Fruit fly (Drosophila melanogaster) whole organism, embryonic: ENCODE measurements around the gene unc-13.

ENCODE experiments used
- Bteb2 ChIP-seq: fragments of 200-800 bp; sonication (Bioruptor generic); optimal IDR thresholded peaks from 2 replicates; lab custom pipeline; 2016; ENCODE audit warnings: missing biosample characterization, missing genetic modification characterization
- CG10209 ChIP-seq: fragments of 200-800 bp; sonication (Bioruptor generic); optimal IDR thresholded peaks from 3 replicates; lab custom pipeline; 2017; ENCODE audit warnings: missing biosample characterization, mild to moderate bottlenecking, missing genetic modification characterization, missing genetic modification reagents
- CG10462 ChIP-seq: fragments of 200-800 bp; sonication (Bioruptor generic); optimal IDR thresholded peaks from 2 replicates; lab custom pipeline; 2016; ENCODE audit warnings: missing biosample characterization, missing genetic modification characterization
- CG11456 ChIP-seq: fragments of 200-800 bp; sonication (Bioruptor generic); IDR thresholded peaks from 3 replicates; pipeline ENCODE4 v1.3.6; 2022; ENCODE audit warnings: missing biosample characterization, missing genetic modification characterization
- CG12744 ChIP-seq: fragments of 200-800 bp; sonication (Bioruptor generic); optimal IDR thresholded peaks from 2 replicates; lab custom pipeline; 2016; ENCODE audit warnings: missing biosample characterization, missing genetic modification characterization
- CG13123 ChIP-seq: fragments of 200-800 bp; sonication (Bioruptor generic); optimal IDR thresholded peaks from 2 replicates; lab custom pipeline; 2016; ENCODE audit warnings: missing biosample characterization, missing genetic modification characterization
- CG14050 ChIP-seq: fragments of 200-800 bp; sonication (Bioruptor generic); IDR thresholded peaks from 3 replicates; pipeline ENCODE4 v1.3.6; 2022; ENCODE audit warnings: missing biosample characterization, missing genetic modification characterization
- CG15514 ChIP-seq: fragments of 200-800 bp; sonication (Bioruptor generic); optimal IDR thresholded peaks from 3 replicates; lab custom pipeline; 2017; ENCODE audit warnings: missing biosample characterization, missing genetic modification characterization, mild to moderate bottlenecking, moderate library complexity, missing genetic modification reagents
- CG18262 ChIP-seq: fragments of 200-800 bp; optimal IDR thresholded peaks from 3 replicates; lab custom pipeline; 2019; ENCODE audit warnings: missing biosample characterization, mild to moderate bottlenecking, missing genetic modification characterization, moderate library complexity
- CG2129 ChIP-seq: fragments of 200-800 bp; sonication (Bioruptor generic); IDR thresholded peaks from 2 replicates; pipeline ENCODE4 v1.3.6; 2022; ENCODE audit warnings: missing biosample characterization, missing genetic modification characterization; ENCODE audit not compliant: partially characterized antibody
- CG2199 ChIP-seq: fragments of 200-800 bp; sonication (Bioruptor generic); IDR thresholded peaks from 3 replicates; pipeline ENCODE4 v1.3.6; 2022; ENCODE audit warnings: missing biosample characterization, missing genetic modification characterization
- CG30020 ChIP-seq: fragments of 200-800 bp; optimal IDR thresholded peaks from 2 replicates; lab custom pipeline; 2019; ENCODE audit warnings: missing biosample characterization, mild to moderate bottlenecking, missing genetic modification characterization, moderate library complexity
- CG5180 ChIP-seq: fragments of 200-800 bp; sonication (Bioruptor generic); optimal IDR thresholded peaks from 3 replicates; lab custom pipeline; 2017; ENCODE audit warnings: missing biosample characterization, missing genetic modification characterization, mild to moderate bottlenecking, moderate library complexity, missing genetic modification reagents
- CG6654 ChIP-seq: fragments of 200-800 bp; sonication (Bioruptor generic); optimal IDR thresholded peaks from 2 replicates; lab custom pipeline; 2017; ENCODE audit warnings: missing biosample characterization, mild to moderate bottlenecking, missing genetic modification characterization
- CG7372 ChIP-seq: fragments of 200-800 bp; sonication (Bioruptor generic); IDR thresholded peaks from 2 replicates; pipeline ENCODE4 v1.3.6; 2022; ENCODE audit warnings: missing biosample characterization, missing genetic modification characterization
- CG7556 ChIP-seq: fragments of 200-800 bp; sonication (Bioruptor generic); optimal IDR thresholded peaks from 2 replicates; lab custom pipeline; 2017; ENCODE audit warnings: missing biosample characterization, mild to moderate bottlenecking, missing genetic modification characterization
- CG9437 ChIP-seq: fragments of 200-800 bp; sonication (Bioruptor generic); optimal IDR thresholded peaks from 2 replicates; lab custom pipeline; 2018; ENCODE audit warnings: missing biosample characterization, mild to moderate bottlenecking, missing genetic modification characterization
- CHES-1-like ChIP-seq: fragments of 200-800 bp; sonication (Bioruptor generic); optimal IDR thresholded peaks from 2 replicates; lab custom pipeline; 2016; ENCODE audit warnings: missing biosample characterization, missing genetic modification characterization
- Dref ChIP-seq: fragments of 200-800 bp; sonication (Bioruptor generic); IDR thresholded peaks from 2 replicates; pipeline ENCODE4 v1.3.6; 2022; ENCODE audit warnings: missing biosample characterization, missing genetic modification characterization
- Ets65A ChIP-seq: fragments of 200-800 bp; sonication (Bioruptor generic); peaks from one replicate; lab custom pipeline; 2016; ENCODE audit warnings: missing biosample characterization, missing genetic modification characterization
- H15 ChIP-seq: fragments of 200-800 bp; sonication (Bioruptor generic); IDR thresholded peaks from 3 replicates; pipeline ENCODE4 v1.3.6; 2022; ENCODE audit warnings: missing biosample characterization, missing genetic modification characterization
- Hr3 ChIP-seq: fragments of 200-800 bp; sonication (Bioruptor generic); optimal IDR thresholded peaks from 3 replicates; lab custom pipeline; 2016; ENCODE audit warnings: missing biosample characterization, missing genetic modification characterization
- PHDP ChIP-seq: fragments of 200-800 bp; sonication (Bioruptor generic); optimal IDR thresholded peaks from 3 replicates; lab custom pipeline; 2018; ENCODE audit warnings: missing biosample characterization, mild to moderate bottlenecking, missing genetic modification characterization, moderate library complexity
- Pdp1 ChIP-seq, 2 experiments: fragments of 200-800 bp; sonication (Bioruptor generic); optimal IDR thresholded peaks; 3 replicates each; lab custom pipeline; 2016; ENCODE audit warnings: missing biosample characterization in 2 of 2, missing genetic modification characterization in 2 of 2, mild to moderate bottlenecking in 1 of 2, moderate library complexity in 1 of 2
- Scr ChIP-seq: fragments of 200-800 bp; sonication (Bioruptor generic); IDR thresholded peaks from 2 replicates; pipeline ENCODE4 v1.3.6; 2022; ENCODE audit warnings: missing biosample characterization, missing genetic modification characterization; ENCODE audit not compliant: partially characterized antibody
- Sox102F ChIP-seq: fragments of 200-800 bp; sonication (Bioruptor generic); optimal IDR thresholded peaks from 2 replicates; lab custom pipeline; 2018; ENCODE audit warnings: missing biosample characterization, mild to moderate bottlenecking, missing genetic modification characterization, moderate library complexity
- Trl ChIP-seq, 3 experiments: fragments of >200 bp in 2 of 3; fragments of 200-800 bp in 1 of 3; sonication (Bioruptor generic) in 1 of 3; optimal IDR thresholded peaks; 2 replicates in 1 of 3; 3 replicates in 2 of 3; lab custom pipeline; 2016 to 2017; ENCODE audit warnings: missing biosample characterization in 1 of 3, missing genetic modification characterization in 1 of 3
- YL-1 ChIP-seq: fragments of 200-800 bp; sonication (Bioruptor generic); optimal IDR thresholded peaks from 3 replicates; lab custom pipeline; 2017; ENCODE audit warnings: missing biosample characterization, mild to moderate bottlenecking, missing genetic modification characterization
- cad ChIP-seq: fragments of >200 bp; optimal IDR thresholded peaks from 2 replicates; lab custom pipeline; 2017; ENCODE audit warnings: missing biosample characterization, missing genetic modification characterization
- crp ChIP-seq, 2 experiments: fragments of 200-800 bp; sonication (Bioruptor generic); optimal IDR thresholded peaks; 2 replicates in 1 of 2; 3 replicates in 1 of 2; lab custom pipeline; 2017; ENCODE audit warnings: missing biosample characterization in 2 of 2, missing genetic modification characterization in 2 of 2, mild to moderate bottlenecking in 1 of 2, moderate library complexity in 1 of 2
- dm ChIP-seq: fragments of 200-800 bp; sonication (Bioruptor generic); optimal IDR thresholded peaks from 3 replicates; lab custom pipeline; 2016; ENCODE audit warnings: missing biosample characterization, missing genetic modification characterization
- en ChIP-seq: fragments of 200-800 bp; sonication (Bioruptor generic); optimal IDR thresholded peaks from 2 replicates; lab custom pipeline; 2016; ENCODE audit warnings: missing biosample characterization, missing genetic modification characterization
- gcm ChIP-seq: fragments of 200-800 bp; sonication (Bioruptor generic); optimal IDR thresholded peaks from 2 replicates; lab custom pipeline; 2019; ENCODE audit warnings: missing biosample characterization, mild to moderate bottlenecking, missing genetic modification characterization, moderate library complexity
- gsb ChIP-seq: fragments of 200-800 bp; sonication (Bioruptor generic); IDR thresholded peaks from 2 replicates; pipeline ENCODE4 v1.3.6; 2022; ENCODE audit warnings: missing biosample characterization, missing genetic modification characterization
- kni ChIP-seq: fragments of 200-800 bp; sonication (Bioruptor generic); optimal IDR thresholded peaks from 3 replicates; lab custom pipeline; 2017; ENCODE audit warnings: mild to moderate bottlenecking, missing biosample characterization, missing genetic modification reagents, missing genetic modification characterization
- luna ChIP-seq: fragments of 200-800 bp; sonication (Bioruptor generic); optimal IDR thresholded peaks from 2 replicates; lab custom pipeline; 2016; ENCODE audit warnings: missing biosample characterization, missing genetic modification characterization
- nerfin-2 ChIP-seq: fragments of 200-800 bp; sonication (Bioruptor generic); IDR thresholded peaks from 2 replicates; pipeline ENCODE4 v1.3.6; 2022; ENCODE audit warnings: missing biosample characterization, missing genetic modification characterization; ENCODE audit not compliant: partially characterized antibody
- nmo ChIP-seq: fragments of 200-800 bp; sonication (Bioruptor generic); optimal IDR thresholded peaks from 2 replicates; lab custom pipeline; 2018; ENCODE audit warnings: missing biosample characterization, mild to moderate bottlenecking, missing genetic modification characterization, moderate library complexity
- odd ChIP-seq: fragments of 200-800 bp; sonication (Bioruptor generic); optimal IDR thresholded peaks from 2 replicates; lab custom pipeline; 2017; ENCODE audit warnings: missing biosample characterization, mild to moderate bottlenecking, missing genetic modification characterization
- pan ChIP-seq, 4 experiments: fragments of >200 bp in 3 of 4; fragments of 200-800 bp in 1 of 4; sonication (Bioruptor generic) in 1 of 4; optimal IDR thresholded peaks in 3 of 4; IDR thresholded peaks in 1 of 4; 2 replicates each; pipeline versions ENCODE4 v1.3.6 to Lab custom; 2017 to 2022; ENCODE audit warnings: missing biosample characterization in 2 of 4, missing genetic modification characterization in 2 of 4, mixed read lengths in 1 of 4
- pita ChIP-seq: fragments of 200-800 bp; sonication (Bioruptor generic); optimal IDR thresholded peaks from 2 replicates; lab custom pipeline; 2017; ENCODE audit warnings: missing biosample characterization, mild to moderate bottlenecking, missing genetic modification characterization
- pnt ChIP-seq: fragments of 200-800 bp; sonication (Bioruptor generic); optimal IDR thresholded peaks from 3 replicates; lab custom pipeline; 2016; ENCODE audit warnings: missing biosample characterization, missing genetic modification characterization
- pzg ChIP-seq: fragments of 200-800 bp; sonication (Bioruptor generic); optimal IDR thresholded peaks from 3 replicates; lab custom pipeline; 2018; ENCODE audit warnings: missing biosample characterization, mild to moderate bottlenecking, missing genetic modification characterization, moderate library complexity
- salm ChIP-seq: fragments of 200-800 bp; sonication (Bioruptor generic); optimal IDR thresholded peaks from 2 replicates; lab custom pipeline; 2018; ENCODE audit warnings: missing biosample characterization, mild to moderate bottlenecking, missing genetic modification characterization
- slbo ChIP-seq: fragments of 200-800 bp; sonication (Bioruptor generic); IDR thresholded peaks from 2 replicates; pipeline ENCODE4 v1.3.6; 2022; ENCODE audit warnings: missing biosample characterization, missing genetic modification characterization
- toy ChIP-seq: fragments of 200-800 bp; sonication (Bioruptor generic); IDR thresholded peaks from 2 replicates; pipeline ENCODE4 v1.3.6; 2022; ENCODE audit warnings: missing biosample characterization, missing genetic modification characterization
- tup ChIP-seq: fragments of 200-800 bp; sonication (Bioruptor generic); optimal IDR thresholded peaks from 2 replicates; lab custom pipeline; 2016; ENCODE audit warnings: missing biosample characterization, mild to moderate bottlenecking, missing genetic modification characterization, moderate library complexity
- twi ChIP-seq: fragments of 200-800 bp; optimal IDR thresholded peaks from 2 replicates; lab custom pipeline; 2019; ENCODE audit warnings: missing biosample characterization, mild to moderate bottlenecking, missing genetic modification characterization, moderate library complexity
- unc-4 ChIP-seq: fragments of 200-800 bp; sonication (Bioruptor generic); IDR thresholded peaks from 2 replicates; pipeline ENCODE4 v1.3.6; 2022; ENCODE audit warnings: missing biosample characterization, missing genetic modification characterization; ENCODE audit not compliant: partially characterized antibody

The unc-13 gene

DNA sequence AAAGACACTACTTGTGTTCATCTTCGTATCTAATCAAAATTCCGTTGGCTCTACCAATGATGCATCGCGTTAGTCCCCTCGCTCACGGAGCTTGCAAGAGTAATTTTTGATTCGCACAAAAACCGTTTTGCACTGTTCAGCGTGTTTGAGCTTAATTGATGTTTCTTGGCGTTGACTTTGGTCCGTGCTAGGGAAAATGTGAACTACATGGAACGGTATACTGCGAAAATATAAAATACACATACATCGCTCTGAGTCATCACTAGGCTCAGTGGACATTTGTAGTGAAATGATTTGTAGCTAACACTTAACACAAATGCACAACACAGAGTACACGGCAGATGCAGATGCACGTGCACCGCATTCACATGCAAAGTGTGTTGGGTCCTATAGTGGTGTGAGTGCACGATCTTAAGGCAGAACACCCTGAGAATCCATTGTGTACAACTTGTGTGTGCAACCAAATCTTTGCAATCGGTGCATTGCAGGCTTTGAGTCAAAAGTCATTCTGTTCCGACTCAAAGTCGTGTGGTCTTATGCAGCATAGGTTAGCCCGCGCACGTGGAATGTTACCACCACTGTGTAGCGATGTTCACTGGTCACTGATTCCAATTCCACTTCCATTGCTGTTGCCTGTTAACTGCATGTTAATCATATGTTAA is 78.2 kb downstream of the unc-13 start, which contains the start of gene Sox102F (continued):
- TF ChIP-seq PHDP (tag; lab: Kevin White, UChicago) (no peak), CG10209 (GFP tag; lab: Kevin White, UChicago) (no peak), gsb (GFP tag; lab: Robert Waterston, UW) (no peak), CG15514 (GFP tag; lab: Kevin White, UChicago) (no peak), twi (tag; lab: Kevin White, UChicago) (peak; percentile 26), dm (peak; percentile 82), CG14050 (GFP tag; lab: Robert Waterston, UW) (no peak), en (GFP tag; lab: Kevin White, UChicago) (no peak), CG30020 (tag; lab: Kevin White, UChicago) (no peak), luna (GFP tag; lab: Kevin White, UChicago) (no peak), CG6654 (GFP tag; lab: Kevin White, UChicago) (no peak), kni (no peak), CG12744 (GFP tag; lab: Kevin White, UChicago) (no peak), Hr3 (GFP tag; lab: Kevin White, UChicago) (no peak), nerfin-2 (GFP tag; lab: Robert Waterston, UW) (no peak), CG18262 (tag; lab: Kevin White, UChicago) (no peak), Dref (GFP tag; lab: Robert Waterston, UW) (no peak), Bteb2 (no peak), Ets65A (GFP tag; lab: Kevin White, UChicago) (no peak), unc-4 (no peak), slbo (GFP tag; lab: Robert Waterston, UW) (no peak), CG2129 (GFP tag; lab: Robert Waterston, UW) (no peak), CG2199 (GFP tag; lab: Robert Waterston, UW) (peak; percentile 93), CG5180 (peak; percentile 86), CG13123 (GFP tag; lab: Kevin White, UChicago) (no peak), YL-1 (GFP tag; lab: Kevin White, UChicago) (no peak), Sox102F (GFP tag; lab: Kevin White, UChicago) (no peak), CHES-1-like (no peak), CG10462 (GFP tag; lab: Kevin White, UChicago) (no peak), pnt (no peak), CG7556 (GFP tag; lab: Kevin White, UChicago) (no peak), toy (GFP tag; lab: Robert Waterston, UW) (no peak), crp (GFP tag; optimal IDR thresholded peaks at IDR 0.05; lab: Kevin White, UChicago) (no peak), CG9437 (GFP tag; lab: Kevin White, UChicago) (no peak), Scr (GFP tag; lab: Robert Waterston, UW) (peak; percentile 10; the same call in 1 of the 2 replicates), salm (tag; lab: Kevin White, UChicago) (no peak), Trl (optimal IDR thresholded peaks at IDR 0.05; lab: Kevin White, UChicago) (no peak), Trl (GFP tag; optimal IDR thresholded peaks at IDR 0.05; lab: Kevin White, UChicago) (no peak), CG11456 (no peak), pan (optimal IDR thresholded peaks at IDR 0.05; lab: Kevin White, UChicago) (no peak), pan (GFP tag; optimal IDR thresholded peaks at IDR 0.05 in 1 of 2, IDR thresholded peaks at IDR 0.05 in 1 of 2) (no peak), tup (GFP tag; lab: Kevin White, UChicago) (no peak), cad (no peak), pzg (no peak), CG7372 (GFP tag; lab: Robert Waterston, UW) (no peak), pita (GFP tag; lab: Kevin White, UChicago) (no peak), gcm (GFP tag; lab: Kevin White, UChicago) (no peak), odd (GFP tag; lab: Kevin White, UChicago) (no peak), nmo (GFP tag; lab: Kevin White, UChicago) (no peak), H15 (GFP tag; lab: Robert Waterston, UW) (no peak), Pdp1 (GFP tag; optimal IDR thresholded peaks at IDR 0.05; lab: Kevin White, UChicago) (no peak)
